Worm (Caenorhabditis elegans) whole organism, L2 larva: ENCODE data around the gene T05A12.4.

Experiments used
- aly-2 ChIP-seq: fragments of 150-350 bp; optimal IDR thresholded peaks from 2 replicates; lab custom pipeline; 2014; ENCODE audit warnings: missing biosample characterization, missing genetic modification characterization
- unc-39 ChIP-seq: fragments of 150-350 bp; optimal IDR thresholded peaks from 2 replicates; lab custom pipeline; 2014; ENCODE audit warnings: missing biosample characterization, missing genetic modification characterization

DNA sequence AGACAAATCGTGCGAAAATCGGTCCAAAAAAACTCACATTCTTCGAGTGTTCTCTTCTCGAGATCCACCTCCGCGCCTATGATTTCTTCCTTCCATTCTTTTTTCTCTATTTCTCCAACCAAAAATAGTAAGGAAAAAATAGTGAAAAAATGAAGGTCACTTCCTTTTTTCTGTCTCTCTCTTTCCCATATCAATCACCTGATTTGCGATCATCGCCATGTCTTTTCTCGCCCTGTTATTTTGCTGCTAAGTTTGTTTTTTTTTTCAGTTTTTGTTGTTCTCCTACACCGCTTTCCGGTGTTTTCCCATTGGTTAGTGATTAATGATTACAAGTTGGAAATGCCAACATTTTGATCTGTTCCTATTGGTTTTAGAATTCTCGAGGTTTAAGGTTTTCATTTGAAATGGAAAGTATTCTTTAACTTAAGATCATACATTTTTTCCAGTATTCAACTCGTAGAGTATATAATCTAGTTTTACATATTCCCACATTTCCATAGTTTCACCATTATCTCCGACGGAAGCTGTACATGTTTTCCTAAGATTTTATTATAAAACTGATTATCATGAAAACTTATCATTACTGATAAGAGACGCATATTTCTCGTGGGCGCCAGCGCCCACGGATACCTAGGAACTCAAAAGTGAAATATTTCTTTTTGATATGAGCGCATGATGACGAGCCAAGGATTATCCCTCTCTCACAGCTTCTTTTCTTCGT is 46.0 kb upstream of the T05A12.4 start:
- no peak for TF ChIP-seq aly-2 (tag; lab: Kevin White, UChicago)
- no peak for TF ChIP-seq unc-39 (tag; lab: Kevin White, UChicago)
